Worm (Caenorhabditis elegans): Measurements from ENCODE around the gene F10B5.2.

ce11 chrII:8116159-8116558 is 28.4 kb upstream of the F10B5.2 start, which contains the start of gene unc-105:
- TF ChIP-seq T26A5.8 (tag; optimal IDR thresholded peaks at IDR 0.05) (no peak), cebp-2 (GFP tag; IDR thresholded peaks at IDR 0.05) (no peak), nfya-1 (tag; optimal IDR thresholded peaks at IDR 0.05; ENCODE audit: borderline replicate concordance, insufficient read depth) (no peak), B0336.3 (GFP tag; IDR thresholded peaks at IDR 0.05) (no peak), Y67H2A.10 (GFP tag; conservative IDR thresholded peaks at IDR 0.05) (no peak), lin-35 (GFP tag; optimal IDR thresholded peaks at IDR 0.05) (no peak), nhr-27 (tag; optimal IDR thresholded peaks at IDR 0.05) (no peak), nhr-80 (tag; optimal IDR thresholded peaks at IDR 0.05) (no peak), zfh-2 (GFP tag; conservative IDR thresholded peaks at IDR 0.05) (no peak), egrh-3 (GFP tag; IDR thresholded peaks at IDR 0.05) (no peak), Y79H2A.3 (GFP tag; conservative IDR thresholded peaks at IDR 0.05) (no peak), ZK185.1 (tag; optimal IDR thresholded peaks at IDR 0.05; ENCODE audit: poor library complexity, severe bottlenecking) (no peak)
